Worm (Caenorhabditis elegans) whole organism, L3 larva: ENCODE results near the gene Y16B4A.2.

Experiments
- egl-5 ChIP-seq: fragments of 150-350 bp; optimal IDR thresholded peaks from 2 replicates; lab custom pipeline; 2017; ENCODE audit warnings: missing biosample characterization, missing genetic modification reagents, missing genetic modification characterization, inconsistent platforms
- lin-39 ChIP-seq: fragments of 150-350 bp; optimal IDR thresholded peaks from 2 replicates; lab custom pipeline; 2018; ENCODE audit warnings: missing biosample characterization, missing genetic modification reagents, missing genetic modification characterization
- nhr-11 ChIP-seq: fragments of 150-350 bp; optimal IDR thresholded peaks from 2 replicates; lab custom pipeline; 2014; ENCODE audit warnings: missing biosample characterization, missing genetic modification characterization
- nhr-12 ChIP-seq: fragments of 150-350 bp; optimal IDR thresholded peaks from 2 replicates; lab custom pipeline; 2014; ENCODE audit warnings: missing biosample characterization, missing genetic modification characterization
- nhr-67 ChIP-seq: fragments of 150-350 bp; optimal IDR thresholded peaks from 2 replicates; lab custom pipeline; 2014; ENCODE audit warnings: missing biosample characterization, missing genetic modification characterization
- zag-1 ChIP-seq: fragments of 150-350 bp; optimal IDR thresholded peaks from 2 replicates; lab custom pipeline; 2014; ENCODE audit warnings: missing biosample characterization, missing genetic modification characterization

DNA sequence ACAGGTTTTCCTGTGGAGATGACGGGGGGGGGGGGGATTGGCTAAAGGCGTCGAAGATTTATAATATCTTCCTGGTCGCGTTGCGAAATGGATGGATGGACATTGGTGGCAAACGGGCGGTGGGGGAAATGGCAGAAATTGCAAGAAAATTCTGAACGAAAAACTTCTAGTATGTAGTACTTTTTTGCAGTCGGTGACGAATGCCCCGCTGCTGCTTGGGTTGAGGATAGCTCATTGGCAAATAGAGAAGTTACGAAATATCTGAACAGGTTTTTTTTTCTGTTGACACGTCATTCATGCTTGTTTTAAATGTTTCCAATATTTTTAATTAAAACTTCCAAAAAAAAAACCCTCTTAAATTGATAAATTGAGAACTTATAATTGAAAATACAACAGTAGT is 47.8 kb upstream of the Y16B4A.2 start:
- TF ChIP-seq zag-1 (tag; lab: Kevin White, UChicago) (no peak), nhr-11 (tag; lab: Kevin White, UChicago) (no peak), egl-5 (tag; lab: Kevin White, UChicago) (no peak), nhr-12 (tag; lab: Kevin White, UChicago) (no peak), nhr-67 (tag; lab: Kevin White, UChicago) (no peak), lin-39 (tag; lab: Kevin White, UChicago) (peak; percentile 21)
